Worm (Caenorhabditis elegans): ENCODE measurements around the gene citk-2.

DNA sequence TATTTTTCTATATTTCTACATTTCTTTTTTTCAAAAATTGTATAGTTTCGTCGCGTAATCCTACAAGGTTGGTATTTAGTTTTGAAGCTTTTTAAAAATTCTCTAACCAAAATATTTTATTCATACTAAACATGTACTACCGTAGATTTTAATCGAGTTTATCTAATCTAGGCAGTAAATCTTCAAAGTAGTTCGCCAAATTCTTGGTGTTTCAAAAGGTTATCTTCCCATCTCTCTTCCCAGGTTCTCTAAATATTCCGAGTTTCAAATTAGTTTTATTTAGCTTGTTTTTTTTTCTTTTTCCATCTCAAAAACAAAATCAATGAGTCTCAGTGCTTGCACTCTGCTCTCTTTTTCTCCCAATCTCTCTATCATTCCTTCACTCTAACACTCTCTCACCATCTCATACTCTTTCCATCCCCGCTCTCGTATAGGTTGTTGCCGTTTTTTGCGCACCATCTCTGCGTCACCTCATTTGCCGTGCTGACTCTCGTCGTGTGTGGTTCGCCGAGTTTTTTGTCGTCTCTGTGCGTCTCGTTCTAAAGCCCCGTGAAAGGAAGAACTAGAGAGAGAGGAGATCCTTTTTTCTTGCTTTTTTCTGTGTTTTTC lies 17.8 kb downstream of the citk-2 start:
- TF ChIP-seq dve-1 (tag; optimal IDR thresholded peaks at IDR 0.05) (no peak), fkh-10 (GFP tag; optimal IDR thresholded peaks at IDR 0.05) (no peak)
